Worm (Caenorhabditis elegans) whole organism, early embryonic: ENCODE data around the gene F56C3.7.

Experiments used
- ama-1 ChIP-seq: fragments of 150-350 bp; optimal IDR thresholded peaks from 2 replicates; lab custom pipeline; 2014
- hnd-1 ChIP-seq: sonication (generic microtip); optimal IDR thresholded peaks from 2 replicates; lab custom pipeline; 2016; ENCODE audit warnings: missing genetic modification characterization, missing compliant biosample characterization

- TF ChIP-seq hnd-1 (tag; lab: Kevin White, UChicago) (no peak), ama-1 (lab: Kevin White, UChicago) (no peak)
Measured at ce11 chrX:1383546-1383945, 13.0 kb upstream of the F56C3.7 start.
